Fruit fly (Drosophila melanogaster): ENCODE measurements around the gene CG43680.

DNA sequence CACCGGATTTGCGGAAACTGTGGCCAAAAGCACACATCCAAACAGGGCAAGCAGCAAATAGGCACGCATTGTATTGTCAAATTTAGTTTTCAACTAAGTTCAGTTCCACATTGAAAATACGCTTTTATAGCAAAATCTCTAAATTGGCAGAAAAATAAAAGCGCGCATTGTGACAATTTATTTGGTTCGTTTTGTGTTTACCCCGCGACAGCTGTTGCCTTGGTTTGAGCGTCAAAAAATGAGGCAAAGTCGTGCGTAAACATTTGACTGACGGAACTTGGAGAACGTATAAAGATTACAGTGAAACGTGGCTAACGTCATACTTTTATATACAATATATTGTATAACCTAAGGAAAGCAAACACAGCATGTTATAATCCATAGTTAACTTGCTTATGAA is 884 bp upstream of the CG43680 start, which contains the start of gene CG18649:
- TF ChIP-seq CG8478 (optimal IDR thresholded peaks at IDR 0.05) (no peak), CTCF (optimal IDR thresholded peaks at IDR 0.05) (no peak)

Measured in S2 (cell line).